Worm (Caenorhabditis elegans) whole organism, L2 larva: ENCODE results near the gene ugt-2.
A peak's percentile ranks its signal among the peaks of the same experiment; 100 is the strongest.

Experiments used
- C34F6.9 ChIP-seq: fragments of 150-350 bp; optimal IDR thresholded peaks from 2 replicates; lab custom pipeline; 2014; ENCODE audit warnings: missing biosample characterization, missing genetic modification characterization
- F13H6.1 ChIP-seq: sonication (generic microtip); optimal IDR thresholded peaks from 2 replicates; lab custom pipeline; 2016; ENCODE audit warnings: missing genetic modification characterization, missing compliant biosample characterization
- R02D3.7 ChIP-seq: fragments of 150-350 bp; optimal IDR thresholded peaks from 2 replicates; lab custom pipeline; 2014; ENCODE audit warnings: missing biosample characterization, missing genetic modification characterization
- Y55F3AM.14 ChIP-seq: fragments of 200-800 bp; sonication (Bioruptor generic); optimal IDR thresholded peaks from 2 replicates; lab custom pipeline; 2018; ENCODE audit warnings: mild to moderate bottlenecking, missing genetic modification characterization, missing compliant biosample characterization
- ZK546.5 ChIP-seq: sonication (generic microtip); optimal IDR thresholded peaks from 2 replicates; lab custom pipeline; 2017; ENCODE audit warnings: missing biosample characterization, missing genetic modification characterization
- alr-1 ChIP-seq: fragments of 150-350 bp; optimal IDR thresholded peaks from 2 replicates; lab custom pipeline; 2014; ENCODE audit warnings: missing biosample characterization, missing genetic modification characterization
- aly-2 ChIP-seq: fragments of 150-350 bp; optimal IDR thresholded peaks from 2 replicates; lab custom pipeline; 2014; ENCODE audit warnings: missing biosample characterization, missing genetic modification characterization
- ama-1 ChIP-seq: fragments of 150-350 bp; optimal IDR thresholded peaks from 2 replicates; lab custom pipeline; 2018; ENCODE audit warnings: inconsistent platforms
- blmp-1 ChIP-seq: sonication (generic microtip); optimal IDR thresholded peaks from 2 replicates; lab custom pipeline; 2017; ENCODE audit warnings: missing genetic modification characterization, mild to moderate bottlenecking, missing compliant biosample characterization, antibody characterized with exemption, moderate library complexity; ENCODE audit not compliant: insufficient read depth
- ceh-16 ChIP-seq: fragments of 150-350 bp; optimal IDR thresholded peaks from 2 replicates; lab custom pipeline; 2014; ENCODE audit warnings: missing biosample characterization, missing genetic modification characterization
- ceh-82 ChIP-seq: fragments of 150-350 bp; optimal IDR thresholded peaks from 2 replicates; lab custom pipeline; 2014; ENCODE audit warnings: missing biosample characterization, missing genetic modification characterization
- crh-2 ChIP-seq: sonication (generic microtip); optimal IDR thresholded peaks from 2 replicates; lab custom pipeline; 2017; ENCODE audit warnings: missing biosample characterization, missing genetic modification characterization
- dmd-4 ChIP-seq: sonication (generic microtip); optimal IDR thresholded peaks from 2 replicates; lab custom pipeline; 2017; ENCODE audit warnings: missing biosample characterization, missing genetic modification characterization
- egl-27 ChIP-seq: sonication (generic microtip); optimal IDR thresholded peaks from 3 replicates; lab custom pipeline; 2017; ENCODE audit warnings: missing biosample characterization, missing genetic modification reagents, missing genetic modification characterization
- elt-1 ChIP-seq: fragments of 150-350 bp; optimal IDR thresholded peaks from 2 replicates; lab custom pipeline; 2014; ENCODE audit warnings: missing biosample characterization, missing genetic modification characterization
- elt-3 ChIP-seq: sonication (generic microtip); optimal IDR thresholded peaks from 2 replicates; lab custom pipeline; 2017; ENCODE audit warnings: missing biosample characterization, missing genetic modification characterization
- fos-1 ChIP-seq: fragments of 150-350 bp; optimal IDR thresholded peaks from 2 replicates; lab custom pipeline; 2014; ENCODE audit warnings: missing biosample characterization, missing genetic modification characterization
- gmeb-1 ChIP-seq: fragments of 150-350 bp; optimal IDR thresholded peaks from 2 replicates; lab custom pipeline; 2014; ENCODE audit warnings: missing biosample characterization, missing genetic modification characterization
- lin-11 ChIP-seq: fragments of 150-350 bp; sonication (generic microtip); optimal IDR thresholded peaks from 2 replicates; lab custom pipeline; 2014; ENCODE audit warnings: missing biosample characterization, missing genetic modification characterization, inconsistent platforms, mixed read lengths
- lin-13 ChIP-seq: fragments of 150-350 bp; optimal IDR thresholded peaks from 2 replicates; lab custom pipeline; 2014; ENCODE audit warnings: missing biosample characterization, missing genetic modification reagents, missing genetic modification characterization
- lin-39 ChIP-seq: fragments of 150-350 bp; optimal IDR thresholded peaks from 2 replicates; lab custom pipeline; 2014; ENCODE audit warnings: missing biosample characterization, missing genetic modification reagents, missing genetic modification characterization
- lsy-2 ChIP-seq, 2 experiments: fragments of 150-350 bp in 1 of 2; sonication (generic microtip) in 1 of 2; optimal IDR thresholded peaks; 2 replicates each; lab custom pipeline; 2014 to 2017; ENCODE audit warnings: missing biosample characterization in 2 of 2, missing genetic modification characterization in 2 of 2
- mab-5 ChIP-seq: fragments of 150-350 bp; optimal IDR thresholded peaks from 2 replicates; lab custom pipeline; 2014; ENCODE audit warnings: missing biosample characterization, missing genetic modification characterization
- mbf-1 ChIP-seq: sonication (generic microtip); optimal IDR thresholded peaks from 2 replicates; lab custom pipeline; 2017; ENCODE audit warnings: missing biosample characterization, missing genetic modification characterization
- mdl-1 ChIP-seq, 2 experiments: fragments of 150-350 bp in 1 of 2; sonication (generic microtip) in 1 of 2; optimal IDR thresholded peaks; 2 replicates each; lab custom pipeline; 2017; ENCODE audit warnings: missing biosample characterization in 2 of 2, missing genetic modification characterization in 2 of 2
- nhr-10 ChIP-seq: sonication (generic microtip); optimal IDR thresholded peaks from 2 replicates; lab custom pipeline; 2017; ENCODE audit warnings: missing biosample characterization, missing genetic modification characterization
- nhr-11 ChIP-seq: fragments of 150-350 bp; optimal IDR thresholded peaks from 2 replicates; lab custom pipeline; 2014; ENCODE audit warnings: missing biosample characterization, missing genetic modification characterization
- nhr-12 ChIP-seq: fragments of 150-350 bp; optimal IDR thresholded peaks from 2 replicates; lab custom pipeline; 2014; ENCODE audit warnings: missing biosample characterization, missing genetic modification characterization
- nhr-129 ChIP-seq: fragments of 150-350 bp; optimal IDR thresholded peaks from 2 replicates; lab custom pipeline; 2014; ENCODE audit warnings: missing biosample characterization, missing genetic modification characterization
- nhr-21 ChIP-seq: fragments of 150-350 bp; optimal IDR thresholded peaks from 2 replicates; lab custom pipeline; 2014; ENCODE audit warnings: missing biosample characterization, missing genetic modification characterization
- nhr-23 ChIP-seq: fragments of 150-350 bp; optimal IDR thresholded peaks from 2 replicates; lab custom pipeline; 2014; ENCODE audit warnings: missing biosample characterization, missing genetic modification reagents, missing genetic modification characterization
- nhr-237 ChIP-seq: fragments of 150-350 bp; optimal IDR thresholded peaks from 2 replicates; lab custom pipeline; 2014; ENCODE audit warnings: missing biosample characterization, missing genetic modification characterization
- nhr-25 ChIP-seq: fragments of 150-350 bp; sonication (generic microtip); optimal IDR thresholded peaks from 3 replicates; lab custom pipeline; 2014; ENCODE audit warnings: missing biosample characterization, missing genetic modification characterization
- nhr-6 ChIP-seq: fragments of 150-350 bp; optimal IDR thresholded peaks from 2 replicates; lab custom pipeline; 2014; ENCODE audit warnings: missing biosample characterization, missing genetic modification characterization
- nhr-77 ChIP-seq: fragments of 150-350 bp; optimal IDR thresholded peaks from 2 replicates; lab custom pipeline; 2014; ENCODE audit warnings: missing biosample characterization, missing genetic modification characterization
- peb-1 ChIP-seq: fragments of 150-350 bp; optimal IDR thresholded peaks from 2 replicates; lab custom pipeline; 2014; ENCODE audit warnings: missing biosample characterization, missing genetic modification characterization
- sem-4 ChIP-seq: fragments of 150-350 bp; optimal IDR thresholded peaks from 2 replicates; lab custom pipeline; 2014; ENCODE audit warnings: missing biosample characterization, missing genetic modification reagents, missing genetic modification characterization
- skn-1 ChIP-seq: sonication (generic microtip); optimal IDR thresholded peaks from 2 replicates; lab custom pipeline; 2017; ENCODE audit warnings: missing biosample characterization, missing genetic modification characterization
- sma-3 ChIP-seq: sonication (generic microtip); optimal IDR thresholded peaks from 2 replicates; lab custom pipeline; 2016; ENCODE audit warnings: missing genetic modification reagents, missing genetic modification characterization, missing compliant biosample characterization
- sma-9 ChIP-seq, 2 experiments: fragments of 150-350 bp in 1 of 2; sonication (generic microtip) in 1 of 2; optimal IDR thresholded peaks; 2 replicates each; lab custom pipeline; 2014 to 2016; ENCODE audit warnings: missing genetic modification characterization in 2 of 2, mild to moderate bottlenecking in 1 of 2, missing biosample characterization in 1 of 2, missing compliant biosample characterization in 1 of 2, missing genetic modification reagents in 1 of 2, moderate library complexity in 1 of 2
- snpc-4 ChIP-seq: fragments of 150-350 bp; optimal IDR thresholded peaks from 2 replicates; lab custom pipeline; 2014; ENCODE audit warnings: missing biosample characterization, missing genetic modification characterization
- unc-39 ChIP-seq: fragments of 150-350 bp; optimal IDR thresholded peaks from 2 replicates; lab custom pipeline; 2014; ENCODE audit warnings: missing biosample characterization, missing genetic modification characterization
- unc-55 ChIP-seq: fragments of 150-350 bp; sonication (generic microtip); optimal IDR thresholded peaks from 3 replicates; lab custom pipeline; 2014; ENCODE audit warnings: missing biosample characterization, missing genetic modification reagents, missing genetic modification characterization
- unc-62 ChIP-seq: fragments of 150-350 bp; optimal IDR thresholded peaks from 2 replicates; lab custom pipeline; 2014; ENCODE audit warnings: missing biosample characterization, missing genetic modification reagents, missing genetic modification characterization
- zag-1 ChIP-seq: fragments of 150-350 bp; optimal IDR thresholded peaks from 2 replicates; lab custom pipeline; 2014; ENCODE audit warnings: missing biosample characterization, missing genetic modification characterization
- ztf-1 ChIP-seq: fragments of 200-800 bp; sonication (Bioruptor generic); conservative IDR thresholded peaks from 2 replicates; pipeline ENCODE4 v1.3.6; 2022; ENCODE audit warnings: missing genetic modification characterization, missing compliant biosample characterization
- ztf-11 ChIP-seq: sonication (generic microtip); optimal IDR thresholded peaks from 2 replicates; lab custom pipeline; 2017; ENCODE audit warnings: missing biosample characterization, missing genetic modification characterization
- ztf-4 ChIP-seq: fragments of 150-350 bp; optimal IDR thresholded peaks from 2 replicates; lab custom pipeline; 2014; ENCODE audit warnings: missing biosample characterization, missing genetic modification characterization

The ugt-2 gene

ce11 chrV:10352928-10353427, 45.6 kb upstream of the ugt-2 start, which contains the start of gene nol-56 (continued):
- TF ChIP-seq sma-9 (GFP tag; optimal IDR thresholded peaks at IDR 0.05; lab: Kevin White, UChicago) (peak; percentile 79), sma-9 (tag; optimal IDR thresholded peaks at IDR 0.05; lab: Kevin White, UChicago) (no peak), unc-39 (tag; lab: Kevin White, UChicago) (no peak), ztf-11 (no peak), C34F6.9 (tag; lab: Kevin White, UChicago) (peak; percentile 91), sma-3 (GFP tag; lab: Kevin White, UChicago) (peak; percentile 81), nhr-129 (tag; lab: Kevin White, UChicago) (peak; percentile 77)

ce11 chrV:10355773-10356335, 42.7 kb upstream of the ugt-2 start, which contains the start of gene sluh-7:
Gene sluh-7, minus strand, starts transcription at chrV:10355823.
- peak; percentile 92 for TF ChIP-seq sma-9 (GFP tag; optimal IDR thresholded peaks at IDR 0.05; lab: Kevin White, UChicago)
- no peak for TF ChIP-seq sma-9 (tag; optimal IDR thresholded peaks at IDR 0.05; lab: Kevin White, UChicago)
- no peak for TF ChIP-seq dmd-4 (tag; lab: Kevin White, UChicago)
- peak; percentile 5 for TF ChIP-seq mab-5 (tag; lab: Kevin White, UChicago)
- no peak for TF ChIP-seq nhr-23
- no peak for TF ChIP-seq ztf-1 (GFP tag; lab: Robert Waterston, UW)
- no peak for TF ChIP-seq nhr-10 (tag; lab: Kevin White, UChicago)
- TF ChIP-seq ZK546.5 (tag; lab: Kevin White, UChicago): no peak
- TF ChIP-seq nhr-6 (tag; lab: Kevin White, UChicago): peak; percentile 65
- TF ChIP-seq Y55F3AM.14 (GFP tag; lab: Kevin White, UChicago): no peak
- TF ChIP-seq lsy-2 (tag; optimal IDR thresholded peaks at IDR 0.05; lab: Kevin White, UChicago): peak; percentile 67 to 90
- no peak for TF ChIP-seq mdl-1 (tag; optimal IDR thresholded peaks at IDR 0.05; lab: Kevin White, UChicago)
- TF ChIP-seq unc-39 (tag; lab: Kevin White, UChicago): no peak
- TF ChIP-seq unc-62: no peak
- no peak for TF ChIP-seq R02D3.7 (tag; lab: Kevin White, UChicago)
- TF ChIP-seq aly-2 (tag; lab: Kevin White, UChicago): no peak
- TF ChIP-seq nhr-12 (tag; lab: Kevin White, UChicago): no peak
- peak; percentile 18 for TF ChIP-seq lin-11
- TF ChIP-seq mbf-1 (tag; lab: Kevin White, UChicago): no peak
- no peak for TF ChIP-seq nhr-11 (tag; lab: Kevin White, UChicago)
- TF ChIP-seq nhr-77: no peak
- TF ChIP-seq gmeb-1: peak; percentile 94
- peak; percentile 69 for TF ChIP-seq snpc-4 (tag; lab: Kevin White, UChicago)
- TF ChIP-seq ceh-82 (tag; lab: Kevin White, UChicago): no peak
- peak; percentile 18 for TF ChIP-seq egl-27 (tag; lab: Kevin White, UChicago)
- peak; percentile 89 for TF ChIP-seq unc-55
- no peak for TF ChIP-seq lin-39
- TF ChIP-seq nhr-25 (tag; lab: Kevin White, UChicago): peak; percentile 84
- peak; percentile 16 for TF ChIP-seq fos-1 (tag; lab: Kevin White, UChicago)
- peak; percentile 16 for TF ChIP-seq ceh-16 (tag; lab: Kevin White, UChicago)
- TF ChIP-seq ztf-4 (tag; lab: Kevin White, UChicago): no peak
- peak; percentile 68 for TF ChIP-seq nhr-21
- peak; percentile 87 for TF ChIP-seq C34F6.9 (tag; lab: Kevin White, UChicago)
- peak; percentile 82 for TF ChIP-seq crh-2 (tag; lab: Kevin White, UChicago)
- TF ChIP-seq ztf-11: no peak
- TF ChIP-seq skn-1 (tag; lab: Kevin White, UChicago): no peak
- peak; percentile 30 for TF ChIP-seq nhr-129 (tag; lab: Kevin White, UChicago)
- no peak for TF ChIP-seq elt-1 (tag; lab: Kevin White, UChicago)
- peak; percentile 80 for TF ChIP-seq lin-13 (GFP tag; lab: Kevin White, UChicago)
- no peak for TF ChIP-seq elt-3
- no peak for TF ChIP-seq peb-1 (tag; lab: Kevin White, UChicago)
- TF ChIP-seq nhr-237 (tag; lab: Kevin White, UChicago): no peak
- TF ChIP-seq F13H6.1: peak; percentile 82
- no peak for TF ChIP-seq alr-1 (tag; lab: Kevin White, UChicago)
- TF ChIP-seq ama-1: no peak
- no peak for TF ChIP-seq zag-1 (tag; lab: Kevin White, UChicago)
- TF ChIP-seq sem-4 (tag; lab: Kevin White, UChicago): peak; percentile 64
- TF ChIP-seq sma-3 (GFP tag; lab: Kevin White, UChicago): peak; percentile 84
- TF ChIP-seq blmp-1 (tag; lab: Kevin White, UChicago): no peak
